Fruit fly (Drosophila melanogaster): Measurements from ENCODE around the gene Sbf.

DNA sequence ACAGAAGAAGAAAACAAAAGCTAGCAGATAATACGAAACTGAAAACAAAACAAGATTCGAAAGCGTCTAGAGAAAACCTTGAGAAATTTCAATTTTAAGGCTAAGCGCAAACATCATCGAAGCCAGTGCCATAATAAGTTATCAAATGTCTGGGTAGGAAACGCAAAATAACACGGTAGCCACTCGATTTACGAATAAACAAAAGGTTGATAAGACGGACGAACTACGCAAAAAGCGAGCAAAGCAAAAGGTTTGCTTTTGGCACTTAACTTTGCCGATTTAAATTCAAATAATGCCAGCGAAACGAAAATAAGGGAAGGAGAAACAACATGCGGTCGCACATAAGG lies 38.6 kb downstream of the Sbf start:
- TF ChIP-seq Sin3A (optimal IDR thresholded peaks at IDR 0.05) (no peak), psq (optimal IDR thresholded peaks at IDR 0.05) (no peak), h (optimal IDR thresholded peaks at IDR 0.05) (no peak), Myc (optimal IDR thresholded peaks at IDR 0.05) (no peak), insv (optimal IDR thresholded peaks at IDR 0.05) (no peak), ttk (optimal IDR thresholded peaks at IDR 0.05) (no peak)
